Worm (Caenorhabditis elegans): ENCODE measurements around the gene rocf-1.

The rocf-1 gene

DNA sequence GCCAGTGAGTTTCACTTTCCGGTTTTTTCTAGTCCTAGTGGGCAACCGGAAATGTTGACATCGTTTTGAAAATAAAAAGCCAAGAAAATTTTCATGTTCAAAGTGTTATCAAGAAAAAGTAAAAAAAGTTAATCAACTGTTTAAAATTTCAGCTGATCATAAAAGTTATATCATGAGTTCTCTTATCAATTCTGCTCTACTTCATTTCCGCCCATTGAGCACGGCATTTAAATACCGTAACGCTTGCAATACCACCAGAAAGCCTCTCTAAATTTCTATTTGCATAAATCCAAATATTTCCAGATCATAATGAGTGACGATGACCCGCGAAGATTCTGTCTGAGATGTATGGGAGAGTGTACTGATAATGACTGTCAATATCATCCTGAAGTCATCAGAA lies 19.7 kb downstream of the rocf-1 start, which contains the start of gene T26H5.9:
T26H5.9 (plus strand) TSS at position 302 of the 400 bp plus-strand sequence.
- TF ChIP-seq hmg-4 (GFP tag; optimal IDR thresholded peaks at IDR 0.05): no peak
- TF ChIP-seq scrt-1 (GFP tag; IDR thresholded peaks at IDR 0.05): no peak
- no peak for TF ChIP-seq sea-1 (GFP tag; conservative IDR thresholded peaks at IDR 0.05)
- no peak for TF ChIP-seq ceh-36 (tag; optimal IDR thresholded peaks at IDR 0.05)
- no peak for TF ChIP-seq tra-4 (tag; optimal IDR thresholded peaks at IDR 0.05)
- TF ChIP-seq F13C5.2 (tag; optimal IDR thresholded peaks at IDR 0.05): no peak
- no peak for TF ChIP-seq hnd-1 (tag; optimal IDR thresholded peaks at IDR 0.05)
- no peak for TF ChIP-seq aly-1 (tag; optimal IDR thresholded peaks at IDR 0.05)
- TF ChIP-seq ets-7 (tag; optimal IDR thresholded peaks at IDR 0.05): no peak

DNA sequence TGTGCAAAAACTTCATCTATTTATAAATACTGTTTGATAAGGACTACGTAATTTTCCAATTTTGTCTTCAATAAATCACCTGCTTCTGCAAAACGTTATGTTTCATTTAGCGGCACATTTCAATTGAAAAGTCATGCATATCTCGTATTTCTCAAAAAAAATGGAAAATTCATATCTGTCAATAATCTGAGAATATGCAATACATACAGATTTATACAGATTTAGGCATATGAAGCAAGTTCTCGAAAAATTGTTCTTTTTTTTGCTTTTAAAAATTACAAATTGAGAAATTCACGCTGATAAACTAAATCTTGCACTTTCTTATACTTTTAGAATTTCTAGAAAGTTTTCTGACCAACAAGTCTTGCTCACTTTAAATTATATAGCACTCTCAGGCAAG lies 20.1 kb downstream of the rocf-1 start, which contains the start of gene T26H5.11:
T26H5.11 (minus strand) TSS at position 101 of the 400 bp plus-strand sequence.
- TF ChIP-seq hmg-4 (GFP tag; optimal IDR thresholded peaks at IDR 0.05) (no peak), tbx-11 (GFP tag; IDR thresholded peaks at IDR 0.05) (no peak), ets-7 (tag; optimal IDR thresholded peaks at IDR 0.05) (no peak), ceh-36 (tag; optimal IDR thresholded peaks at IDR 0.05) (no peak), B0310.2 (tag; optimal IDR thresholded peaks at IDR 0.05) (no peak), aly-1 (tag; optimal IDR thresholded peaks at IDR 0.05) (no peak), tbx-37 (GFP tag; conservative IDR thresholded peaks at IDR 0.05) (no peak), tra-4 (tag; optimal IDR thresholded peaks at IDR 0.05) (no peak), pes-1 (GFP tag; IDR thresholded peaks at IDR 0.05) (no peak), hmbx-1 (tag; optimal IDR thresholded peaks at IDR 0.05) (no peak), flt-1 (GFP tag; IDR thresholded peaks at IDR 0.05) (no peak), ceh-13 (GFP tag; optimal IDR thresholded peaks at IDR 0.05) (no peak), scrt-1 (GFP tag; IDR thresholded peaks at IDR 0.05) (no peak), F13C5.2 (tag; optimal IDR thresholded peaks at IDR 0.05) (no peak), ama-1 (optimal IDR thresholded peaks at IDR 0.05) (no peak), hnd-1 (tag; optimal IDR thresholded peaks at IDR 0.05) (no peak), sea-1 (GFP tag; conservative IDR thresholded peaks at IDR 0.05) (no peak)

DNA sequence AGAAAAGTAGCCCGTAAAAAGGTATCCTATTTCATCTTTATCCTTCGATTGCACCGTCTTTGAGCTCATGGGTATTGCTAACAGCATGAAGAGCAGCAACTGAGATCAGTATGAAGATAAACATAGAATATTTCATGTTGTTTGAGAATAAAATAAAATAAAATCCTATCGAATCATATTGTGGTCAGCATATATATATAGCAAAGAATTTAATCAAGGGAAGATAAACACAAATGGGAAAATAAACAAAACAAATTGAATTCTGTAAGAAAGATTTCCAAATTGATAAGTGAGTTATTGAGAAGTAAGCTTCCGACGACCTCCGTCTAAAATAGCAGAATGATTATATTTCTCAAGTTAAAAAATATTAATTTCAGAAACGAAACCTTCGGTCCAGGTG lies 20.6 kb downstream of the rocf-1 start, which contains the start of gene T26H5.10:
T26H5.10 (minus strand) TSS at position 101 of the 400 bp plus-strand sequence.
- TF ChIP-seq ama-1 (optimal IDR thresholded peaks at IDR 0.05) (no peak), aly-1 (tag; optimal IDR thresholded peaks at IDR 0.05) (no peak), hmg-4 (GFP tag; optimal IDR thresholded peaks at IDR 0.05) (no peak), ceh-13 (GFP tag; optimal IDR thresholded peaks at IDR 0.05) (no peak), flt-1 (GFP tag; IDR thresholded peaks at IDR 0.05) (no peak), tbx-37 (GFP tag; conservative IDR thresholded peaks at IDR 0.05) (no peak), ets-7 (tag; optimal IDR thresholded peaks at IDR 0.05) (no peak), F13C5.2 (tag; optimal IDR thresholded peaks at IDR 0.05) (no peak), pes-1 (GFP tag; IDR thresholded peaks at IDR 0.05) (no peak), sea-1 (GFP tag; conservative IDR thresholded peaks at IDR 0.05) (no peak), tbx-11 (GFP tag; IDR thresholded peaks at IDR 0.05) (no peak), hmbx-1 (tag; optimal IDR thresholded peaks at IDR 0.05) (no peak), scrt-1 (GFP tag; IDR thresholded peaks at IDR 0.05) (no peak), hnd-1 (tag; optimal IDR thresholded peaks at IDR 0.05) (no peak), tra-4 (tag; optimal IDR thresholded peaks at IDR 0.05) (no peak), B0310.2 (tag; optimal IDR thresholded peaks at IDR 0.05) (no peak), ceh-36 (tag; optimal IDR thresholded peaks at IDR 0.05) (no peak)

DNA sequence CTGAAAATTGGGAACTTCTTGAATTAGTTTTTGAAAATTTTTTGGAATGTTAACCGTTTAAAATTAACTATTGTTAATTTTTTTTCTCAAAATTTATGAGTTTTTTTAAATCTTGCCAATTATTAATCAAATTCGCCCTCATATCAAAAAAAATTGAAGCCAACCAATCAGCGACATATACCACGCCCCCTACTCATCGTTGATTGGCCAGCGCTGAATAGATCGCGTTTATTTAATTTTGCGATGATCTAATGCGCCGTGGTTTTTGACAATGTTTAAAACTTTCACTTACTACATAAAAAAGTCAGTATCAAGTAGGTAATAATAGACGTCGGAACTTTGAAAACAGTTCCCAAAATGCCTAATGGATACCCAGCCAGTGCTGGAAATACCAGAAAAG lies 21.9 kb downstream of the rocf-1 start:
- TF ChIP-seq flt-1 (GFP tag; IDR thresholded peaks at IDR 0.05): no peak
- TF ChIP-seq hmbx-1 (tag; optimal IDR thresholded peaks at IDR 0.05): no peak
- TF ChIP-seq ceh-13 (GFP tag; optimal IDR thresholded peaks at IDR 0.05): no peak
- TF ChIP-seq hnd-1 (tag; optimal IDR thresholded peaks at IDR 0.05): no peak
- no peak for TF ChIP-seq tra-4 (tag; optimal IDR thresholded peaks at IDR 0.05)
- no peak for TF ChIP-seq pes-1 (GFP tag; IDR thresholded peaks at IDR 0.05)
- no peak for TF ChIP-seq ceh-36 (tag; optimal IDR thresholded peaks at IDR 0.05)
- TF ChIP-seq ama-1 (optimal IDR thresholded peaks at IDR 0.05): no peak
- TF ChIP-seq aly-1 (tag; optimal IDR thresholded peaks at IDR 0.05): no peak
- TF ChIP-seq B0310.2 (tag; optimal IDR thresholded peaks at IDR 0.05): no peak
- TF ChIP-seq F13C5.2 (tag; optimal IDR thresholded peaks at IDR 0.05): no peak
- TF ChIP-seq tbx-37 (GFP tag; conservative IDR thresholded peaks at IDR 0.05): no peak
- TF ChIP-seq hmg-4 (GFP tag; optimal IDR thresholded peaks at IDR 0.05): no peak
- no peak for TF ChIP-seq tbx-11 (GFP tag; IDR thresholded peaks at IDR 0.05)
- TF ChIP-seq scrt-1 (GFP tag; IDR thresholded peaks at IDR 0.05): no peak
- no peak for TF ChIP-seq ets-7 (tag; optimal IDR thresholded peaks at IDR 0.05)
- no peak for TF ChIP-seq sea-1 (GFP tag; conservative IDR thresholded peaks at IDR 0.05)

DNA sequence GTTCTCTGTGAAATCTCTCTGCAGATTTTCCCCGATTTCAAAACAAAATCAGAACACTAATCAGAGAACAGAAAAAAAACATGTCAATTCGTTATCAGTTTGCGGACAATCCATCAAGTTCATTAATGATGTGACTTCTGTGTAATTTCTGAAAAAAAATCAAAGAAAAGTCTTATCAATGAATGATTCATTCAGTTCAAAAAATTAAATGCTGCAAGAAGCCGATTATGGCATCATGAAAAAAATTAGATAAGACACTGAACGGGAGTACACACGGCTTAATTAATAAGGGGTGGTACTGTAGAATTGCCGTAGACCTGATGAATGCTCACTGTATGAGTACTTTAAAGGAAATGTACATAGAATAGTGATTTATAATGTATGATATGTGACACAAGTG lies 28.2 kb downstream of the rocf-1 start:
- TF ChIP-seq tbx-37 (GFP tag; conservative IDR thresholded peaks at IDR 0.05) (no peak), pes-1 (GFP tag; IDR thresholded peaks at IDR 0.05) (no peak), scrt-1 (GFP tag; IDR thresholded peaks at IDR 0.05) (no peak), hmg-4 (GFP tag; optimal IDR thresholded peaks at IDR 0.05) (no peak), aly-1 (tag; optimal IDR thresholded peaks at IDR 0.05) (no peak), flt-1 (GFP tag; IDR thresholded peaks at IDR 0.05) (no peak), ceh-13 (GFP tag; optimal IDR thresholded peaks at IDR 0.05) (no peak)

DNA sequence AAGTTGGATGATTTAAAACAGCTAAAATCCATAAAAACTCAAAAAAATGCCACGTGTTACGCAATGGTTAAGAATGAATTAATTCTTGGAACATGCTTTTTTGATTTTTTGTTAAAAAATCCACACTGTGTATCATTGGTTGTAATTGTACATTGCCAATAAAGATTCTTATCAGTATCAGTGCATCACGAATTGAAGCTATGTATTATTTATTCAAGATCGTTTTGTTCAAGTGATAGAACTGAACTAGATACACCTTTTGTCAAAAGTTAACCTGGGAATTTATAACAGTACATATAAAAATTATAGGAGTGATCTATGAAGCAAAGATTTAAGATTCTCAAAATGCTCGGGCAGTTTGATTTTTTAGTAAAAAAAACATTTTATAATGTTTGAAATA lies 29.7 kb downstream of the rocf-1 start:
- no peak for TF ChIP-seq ets-7 (tag; optimal IDR thresholded peaks at IDR 0.05)
- no peak for TF ChIP-seq hmg-4 (GFP tag; optimal IDR thresholded peaks at IDR 0.05)
- TF ChIP-seq ceh-13 (GFP tag; optimal IDR thresholded peaks at IDR 0.05): no peak
- TF ChIP-seq ama-1 (optimal IDR thresholded peaks at IDR 0.05): no peak

DNA sequence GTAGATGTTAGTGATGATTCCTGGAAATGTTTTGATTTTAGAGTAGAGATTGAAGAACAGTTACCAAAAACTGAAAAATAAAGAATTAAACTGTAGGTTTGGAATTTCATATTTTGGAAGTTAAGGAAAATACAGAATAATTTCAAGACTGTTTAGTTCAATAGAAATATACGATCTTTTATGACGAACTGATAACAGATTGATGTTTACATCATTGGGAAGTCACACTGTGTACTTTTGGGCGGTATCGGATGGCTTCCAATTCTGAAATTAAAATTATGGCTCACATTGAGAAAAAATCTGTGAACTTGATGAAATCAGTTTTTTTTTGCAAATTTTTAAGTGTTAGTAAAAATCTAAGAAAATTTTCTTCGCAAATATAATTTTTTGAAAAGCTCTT lies 31.8 kb downstream of the rocf-1 start, which contains the start of gene T26H5.8:
T26H5.8 (minus strand) TSS at position 270 of the 400 bp plus-strand sequence.
- TF ChIP-seq B0310.2 (tag; optimal IDR thresholded peaks at IDR 0.05) (no peak), scrt-1 (GFP tag; IDR thresholded peaks at IDR 0.05) (no peak), ceh-13 (GFP tag; optimal IDR thresholded peaks at IDR 0.05) (no peak), tra-4 (tag; optimal IDR thresholded peaks at IDR 0.05) (no peak), ama-1 (optimal IDR thresholded peaks at IDR 0.05) (no peak), ceh-36 (tag; optimal IDR thresholded peaks at IDR 0.05) (no peak), hnd-1 (tag; optimal IDR thresholded peaks at IDR 0.05) (no peak), tbx-11 (GFP tag; IDR thresholded peaks at IDR 0.05) (no peak), ets-7 (tag; optimal IDR thresholded peaks at IDR 0.05) (no peak), flt-1 (GFP tag; IDR thresholded peaks at IDR 0.05) (no peak), sea-1 (GFP tag; conservative IDR thresholded peaks at IDR 0.05) (no peak), pes-1 (GFP tag; IDR thresholded peaks at IDR 0.05) (no peak), aly-1 (tag; optimal IDR thresholded peaks at IDR 0.05) (no peak), hmbx-1 (tag; optimal IDR thresholded peaks at IDR 0.05) (no peak), hmg-4 (GFP tag; optimal IDR thresholded peaks at IDR 0.05) (no peak)

All from whole organism, early embryonic.